Fruit fly (Drosophila melanogaster) whole organism, embryonic: ENCODE measurements around the gene Tcs3.

Experiments used
- pan ChIP-seq, 4 experiments: fragments of >200 bp in 3 of 4; fragments of 200-800 bp in 1 of 4; sonication (Bioruptor generic) in 1 of 4; optimal IDR thresholded peaks in 3 of 4; IDR thresholded peaks in 1 of 4; 2 replicates each; pipeline versions ENCODE4 v1.3.6 to Lab custom; 2017 to 2022; ENCODE audit warnings: missing biosample characterization in 2 of 4, missing genetic modification characterization in 2 of 4, mixed read lengths in 1 of 4
- ro ChIP-seq: fragments of 200-800 bp; sonication (Bioruptor generic); IDR thresholded peaks from 2 replicates; pipeline ENCODE4 v1.3.6; 2022; ENCODE audit warnings: missing biosample characterization, missing genetic modification characterization

DNA sequence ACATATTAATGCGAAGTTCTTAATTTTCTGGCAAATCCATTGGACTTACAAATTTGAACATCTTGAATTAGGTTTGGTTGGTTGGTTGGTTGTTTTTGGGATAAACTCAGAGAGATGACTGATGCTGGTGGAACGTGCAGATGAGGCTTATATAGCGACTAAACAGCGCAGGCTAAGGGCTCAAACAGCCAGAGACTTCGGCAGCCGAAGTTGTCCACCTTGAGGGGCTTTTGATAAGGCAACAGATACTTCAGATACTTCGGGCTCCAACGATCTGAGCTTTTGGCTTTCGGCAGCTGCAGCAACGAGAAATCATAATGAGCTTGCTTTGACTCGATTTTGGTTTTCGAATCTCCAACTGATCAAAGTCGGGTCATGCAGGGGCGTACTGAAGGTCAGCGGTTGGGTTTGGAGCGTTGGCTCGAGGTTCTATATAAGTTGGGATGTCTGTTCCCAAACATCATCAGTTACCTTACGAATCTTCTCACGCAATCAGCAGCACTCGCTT, 32.3 kb upstream of the Tcs3 start, which contains the start of the genes CG13041 and CG13060:
- TF ChIP-seq ro (GFP tag; lab: Robert Waterston, UW) (no peak), pan (optimal IDR thresholded peaks at IDR 0.05; lab: Kevin White, UChicago) (no peak), pan (GFP tag; optimal IDR thresholded peaks at IDR 0.05 in 1 of 2, IDR thresholded peaks at IDR 0.05 in 1 of 2) (no peak)
